Fruit fly (Drosophila melanogaster) whole organism, embryonic: Measurements from ENCODE around the gene CG5516.

Source experiments
- ATbp ChIP-seq: fragments of 200-800 bp; sonication (Bioruptor generic); optimal IDR thresholded peaks from 2 replicates; lab custom pipeline; 2017; ENCODE audit warnings: missing biosample characterization, mild to moderate bottlenecking, missing genetic modification characterization, missing genetic modification reagents
- Aef1 ChIP-seq: fragments of 200-800 bp; sonication (Bioruptor generic); IDR thresholded peaks from 3 replicates; pipeline ENCODE4 v1.3.6; 2022; ENCODE audit warnings: missing biosample characterization, missing genetic modification characterization
- Bteb2 ChIP-seq: fragments of 200-800 bp; sonication (Bioruptor generic); optimal IDR thresholded peaks from 2 replicates; lab custom pipeline; 2016; ENCODE audit warnings: missing biosample characterization, missing genetic modification characterization
- CG10321 ChIP-seq: fragments of 200-800 bp; sonication (Bioruptor generic); IDR thresholded peaks from 2 replicates; pipeline ENCODE4 v1.3.6; 2022; ENCODE audit warnings: missing biosample characterization, missing genetic modification characterization
- CG10565 ChIP-seq: fragments of 200-800 bp; sonication (Bioruptor generic); optimal IDR thresholded peaks from 3 replicates; lab custom pipeline; 2016; ENCODE audit warnings: missing biosample characterization, mild to moderate bottlenecking, missing genetic modification characterization
- CG10959 ChIP-seq: fragments of 200-800 bp; sonication (Bioruptor generic); IDR thresholded peaks from 2 replicates; pipeline ENCODE4 v1.3.6; 2022; ENCODE audit warnings: missing biosample characterization, missing genetic modification characterization
- CG11456 ChIP-seq: fragments of 200-800 bp; sonication (Bioruptor generic); IDR thresholded peaks from 3 replicates; pipeline ENCODE4 v1.3.6; 2022; ENCODE audit warnings: missing biosample characterization, missing genetic modification characterization
- CG12219 ChIP-seq: fragments of 200-800 bp; sonication (Bioruptor generic); optimal IDR thresholded peaks from 3 replicates; lab custom pipeline; 2018; ENCODE audit warnings: missing biosample characterization, mild to moderate bottlenecking, missing genetic modification characterization
- CG15073 ChIP-seq: fragments of 200-800 bp; sonication (Bioruptor generic); optimal IDR thresholded peaks from 2 replicates; lab custom pipeline; 2016; ENCODE audit warnings: missing biosample characterization, missing genetic modification characterization
- CG15479 ChIP-seq: fragments of 200-800 bp; sonication (Bioruptor generic); optimal IDR thresholded peaks from 3 replicates; lab custom pipeline; 2019; ENCODE audit warnings: missing biosample characterization, mild to moderate bottlenecking, missing genetic modification characterization, moderate library complexity
- CG17359 ChIP-seq: fragments of 200-800 bp; sonication (Bioruptor generic); optimal IDR thresholded peaks from 3 replicates; lab custom pipeline; 2018; ENCODE audit warnings: missing biosample characterization, mild to moderate bottlenecking, missing genetic modification characterization, moderate library complexity
- CG32767 ChIP-seq: fragments of 200-800 bp; sonication (Bioruptor generic); IDR thresholded peaks from 2 replicates; pipeline ENCODE4 v1.3.6; 2022; ENCODE audit warnings: missing biosample characterization, missing genetic modification characterization
- CG3281 ChIP-seq: fragments of 200-800 bp; sonication (Bioruptor generic); optimal IDR thresholded peaks from 3 replicates; lab custom pipeline; 2017; ENCODE audit warnings: missing biosample characterization, mild to moderate bottlenecking, missing genetic modification characterization
- CG6175 ChIP-seq: fragments of 200-800 bp; sonication (Bioruptor generic); IDR thresholded peaks from 3 replicates; pipeline ENCODE4 v1.3.6; 2022; ENCODE audit warnings: missing biosample characterization, missing genetic modification characterization
- CG6272 ChIP-seq: fragments of 200-800 bp; sonication (Bioruptor generic); IDR thresholded peaks from 2 replicates; pipeline ENCODE4 v1.3.6; 2022; ENCODE audit warnings: missing biosample characterization, missing genetic modification characterization
- CG6791 ChIP-seq: fragments of 200-800 bp; sonication (Bioruptor generic); IDR thresholded peaks from 3 replicates; pipeline ENCODE4 v1.3.6; 2022; ENCODE audit warnings: missing biosample characterization, missing genetic modification characterization; ENCODE audit not compliant: partially characterized antibody
- CG6813 ChIP-seq: fragments of 200-800 bp; sonication (Bioruptor generic); optimal IDR thresholded peaks from 2 replicates; lab custom pipeline; 2017; ENCODE audit warnings: missing biosample characterization, missing genetic modification characterization, mild to moderate bottlenecking, moderate library complexity, missing genetic modification reagents
- CG8089 ChIP-seq: fragments of 200-800 bp; sonication (Bioruptor generic); optimal IDR thresholded peaks from 3 replicates; lab custom pipeline; 2016; ENCODE audit warnings: missing biosample characterization, missing genetic modification characterization
- CG8290 ChIP-seq, 3 experiments: fragments of 200-800 bp; sonication (Bioruptor generic); optimal IDR thresholded peaks; 2 replicates each; lab custom pipeline; 2016 to 2019; ENCODE audit warnings: missing biosample characterization in 3 of 3, missing genetic modification characterization in 3 of 3, mild to moderate bottlenecking in 2 of 3, moderate library complexity in 1 of 3
- CG9437 ChIP-seq: fragments of 200-800 bp; sonication (Bioruptor generic); optimal IDR thresholded peaks from 2 replicates; lab custom pipeline; 2018; ENCODE audit warnings: missing biosample characterization, mild to moderate bottlenecking, missing genetic modification characterization
- CG9817 ChIP-seq: fragments of 200-800 bp; sonication (Bioruptor generic); optimal IDR thresholded peaks from 2 replicates; lab custom pipeline; 2018; ENCODE audit warnings: missing biosample characterization, mild to moderate bottlenecking, missing genetic modification characterization, moderate library complexity
- CkIIα-i1 ChIP-seq: fragments of 200-800 bp; sonication (Bioruptor generic); IDR thresholded peaks from 2 replicates; pipeline ENCODE4 v1.3.6; 2022; ENCODE audit warnings: missing biosample characterization, missing genetic modification characterization
- CrebB ChIP-seq: fragments of 200-800 bp; sonication (Bioruptor generic); optimal IDR thresholded peaks from 3 replicates; lab custom pipeline; 2018; ENCODE audit warnings: missing biosample characterization, mild to moderate bottlenecking, missing genetic modification characterization
- Gug ChIP-seq: fragments of 200-800 bp; sonication (Bioruptor generic); IDR thresholded peaks from 4 replicates; pipeline ENCODE4 v1.3.6; 2022; ENCODE audit warnings: missing biosample characterization, missing genetic modification characterization
- H15 ChIP-seq: fragments of 200-800 bp; sonication (Bioruptor generic); IDR thresholded peaks from 3 replicates; pipeline ENCODE4 v1.3.6; 2022; ENCODE audit warnings: missing biosample characterization, missing genetic modification characterization
- H2.0 ChIP-seq: fragments of 200-800 bp; sonication (Bioruptor generic); IDR thresholded peaks from 2 replicates; pipeline ENCODE4 v1.3.6; 2022; ENCODE audit warnings: missing biosample characterization, missing genetic modification characterization
- NfI ChIP-seq: fragments of 200-800 bp; sonication (Bioruptor generic); optimal IDR thresholded peaks from 3 replicates; lab custom pipeline; 2018; ENCODE audit warnings: missing biosample characterization, mild to moderate bottlenecking, missing genetic modification characterization, moderate library complexity
- Pdp1 ChIP-seq, 2 experiments: fragments of 200-800 bp; sonication (Bioruptor generic); optimal IDR thresholded peaks; 3 replicates each; lab custom pipeline; 2016; ENCODE audit warnings: missing biosample characterization in 2 of 2, missing genetic modification characterization in 2 of 2, mild to moderate bottlenecking in 1 of 2, moderate library complexity in 1 of 2
- Rx ChIP-seq: fragments of 200-800 bp; sonication (Bioruptor generic); IDR thresholded peaks from 2 replicates; pipeline ENCODE4 v1.3.6; 2022; ENCODE audit warnings: missing biosample characterization, missing genetic modification characterization
- Tbp ChIP-seq: fragments of >200 bp; optimal IDR thresholded peaks from 2 replicates; lab custom pipeline; 2018; ENCODE audit warnings: missing biosample characterization, missing genetic modification characterization
- Usf ChIP-seq: fragments of 200-800 bp; sonication (Bioruptor generic); optimal IDR thresholded peaks from 2 replicates; lab custom pipeline; 2017; ENCODE audit warnings: missing genotype, missing biosample characterization, missing genetic modification characterization
- ab ChIP-seq: fragments of 200-800 bp; sonication (Bioruptor generic); optimal IDR thresholded peaks from 2 replicates; lab custom pipeline; 2016; ENCODE audit warnings: missing biosample characterization, missing genetic modification characterization
- az2 ChIP-seq: fragments of 200-800 bp; sonication (Bioruptor generic); optimal IDR thresholded peaks from 3 replicates; lab custom pipeline; 2016; ENCODE audit warnings: missing biosample characterization, missing genetic modification characterization
- bsh ChIP-seq, 2 experiments: fragments of 200-800 bp; sonication (Bioruptor generic); optimal IDR thresholded peaks; 2 replicates each; lab custom pipeline; 2017 to 2018; ENCODE audit warnings: mild to moderate bottlenecking in 2 of 2, missing biosample characterization in 2 of 2, missing genetic modification characterization in 2 of 2, moderate library complexity in 1 of 2
- btn ChIP-seq: fragments of 200-800 bp; sonication (Bioruptor generic); optimal IDR thresholded peaks from 2 replicates; lab custom pipeline; 2016; ENCODE audit warnings: missing biosample characterization, missing genetic modification characterization
- caup ChIP-seq: fragments of 200-800 bp; sonication (Bioruptor generic); optimal IDR thresholded peaks from 3 replicates; lab custom pipeline; 2017; ENCODE audit warnings: missing biosample characterization, mild to moderate bottlenecking, missing genetic modification characterization, moderate library complexity; ENCODE audit not compliant: severe bottlenecking
- crp ChIP-seq, 2 experiments: fragments of 200-800 bp; sonication (Bioruptor generic); optimal IDR thresholded peaks; 2 replicates in 1 of 2; 3 replicates in 1 of 2; lab custom pipeline; 2017; ENCODE audit warnings: missing biosample characterization in 2 of 2, missing genetic modification characterization in 2 of 2, mild to moderate bottlenecking in 1 of 2, moderate library complexity in 1 of 2
- cwo ChIP-seq: fragments of 200-800 bp; sonication (Bioruptor generic); optimal IDR thresholded peaks from 3 replicates; lab custom pipeline; 2017; ENCODE audit warnings: missing biosample characterization, missing genetic modification characterization, mild to moderate bottlenecking, moderate library complexity, missing genetic modification reagents
- dimm ChIP-seq: fragments of 200-800 bp; sonication (Bioruptor generic); IDR thresholded peaks from 2 replicates; pipeline ENCODE4 v1.3.6; 2022; ENCODE audit warnings: missing biosample characterization, missing genetic modification characterization
- dmrt11E ChIP-seq: fragments of 200-800 bp; sonication (Bioruptor generic); optimal IDR thresholded peaks from 3 replicates; lab custom pipeline; 2018; ENCODE audit warnings: missing biosample characterization, mild to moderate bottlenecking, missing genetic modification characterization, moderate library complexity
- fu2 ChIP-seq: fragments of 200-800 bp; sonication (Bioruptor generic); optimal IDR thresholded peaks from 2 replicates; lab custom pipeline; 2016; ENCODE audit warnings: missing biosample characterization, missing genetic modification characterization
- kah ChIP-seq: fragments of 200-800 bp; sonication (Bioruptor generic); optimal IDR thresholded peaks from 2 replicates; lab custom pipeline; 2018; ENCODE audit warnings: missing biosample characterization, mild to moderate bottlenecking, missing genetic modification characterization
- klu ChIP-seq: fragments of 200-800 bp; sonication (Bioruptor generic); IDR thresholded peaks from 2 replicates; pipeline ENCODE4 v1.3.6; 2022; ENCODE audit warnings: missing biosample characterization, missing genetic modification characterization
- sens-2 ChIP-seq: fragments of 200-800 bp; sonication (Bioruptor generic); IDR thresholded peaks from 2 replicates; pipeline ENCODE4 v1.3.6; 2022; ENCODE audit warnings: missing biosample characterization, missing genetic modification characterization
- shn ChIP-seq: fragments of 200-800 bp; sonication (Bioruptor generic); optimal IDR thresholded peaks from 3 replicates; lab custom pipeline; 2016; ENCODE audit warnings: missing biosample characterization, missing genetic modification characterization
- stwl ChIP-seq: fragments of 200-800 bp; sonication (Bioruptor generic); optimal IDR thresholded peaks from 3 replicates; lab custom pipeline; 2018; ENCODE audit warnings: missing biosample characterization, mild to moderate bottlenecking, missing genetic modification characterization, moderate library complexity
- trem ChIP-seq: fragments of 200-800 bp; optimal IDR thresholded peaks from 3 replicates; lab custom pipeline; 2019; ENCODE audit warnings: missing biosample characterization, mild to moderate bottlenecking, missing genetic modification characterization, moderate library complexity
- unc-4 ChIP-seq: fragments of 200-800 bp; sonication (Bioruptor generic); IDR thresholded peaks from 2 replicates; pipeline ENCODE4 v1.3.6; 2022; ENCODE audit warnings: missing biosample characterization, missing genetic modification characterization; ENCODE audit not compliant: partially characterized antibody
- zfh2 ChIP-seq: fragments of 200-800 bp; sonication (Bioruptor generic); optimal IDR thresholded peaks from 2 replicates; lab custom pipeline; 2016; ENCODE audit warnings: missing biosample characterization, missing genetic modification characterization

CG5516 gene

dm6 chr3R:15984483-15985118 is 20.9 kb downstream of the CG5516 start (continued):
- TF ChIP-seq dmrt11E (peak; percentile 79), dimm (GFP tag; lab: Robert Waterston, UW) (no peak), CG3281 (GFP tag; lab: Kevin White, UChicago) (peak; percentile 24), CG8290 (GFP tag; optimal IDR thresholded peaks at IDR 0.05; lab: Kevin White, UChicago) (no peak), CG8290 (tag; optimal IDR thresholded peaks at IDR 0.05; lab: Kevin White, UChicago) (peak in 1 of 2 experiments; percentile 19), caup (GFP tag; lab: Kevin White, UChicago) (no peak), CG11456 (GFP tag; lab: Robert Waterston, UW) (no peak), Rx (GFP tag; lab: Robert Waterston, UW) (no peak), crp (GFP tag; optimal IDR thresholded peaks at IDR 0.05; lab: Kevin White, UChicago) (no peak), CG10959 (GFP tag; lab: Robert Waterston, UW) (0 out of 2 replicates have a peak, but pooled peaks have one; percentile 31), CG9437 (GFP tag; lab: Kevin White, UChicago) (no peak), CG6272 (GFP tag; lab: Robert Waterston, UW) (no peak), CG17359 (tag; lab: Kevin White, UChicago) (peak; percentile 52), CG10565 (GFP tag; lab: Kevin White, UChicago) (no peak), shn (GFP tag; lab: Kevin White, UChicago) (no peak), CrebB (tag; lab: Kevin White, UChicago) (no peak), az2 (GFP tag; lab: Kevin White, UChicago) (peak; percentile 28), cwo (GFP tag; lab: Kevin White, UChicago) (peak; percentile 37), CG15479 (GFP tag; lab: Kevin White, UChicago) (peak; percentile 89), CG6175 (GFP tag; lab: Robert Waterston, UW) (no peak), CG10321 (GFP tag; lab: Robert Waterston, UW) (no peak), unc-4 (GFP tag; lab: Robert Waterston, UW) (no peak), CG6791 (no peak), Pdp1 (GFP tag; optimal IDR thresholded peaks at IDR 0.05; lab: Kevin White, UChicago) (no peak), Tbp (no peak), Bteb2 (GFP tag; lab: Kevin White, UChicago) (no peak), H2.0 (0 out of 2 replicates have a peak, but pooled peaks have one; percentile 25), btn (GFP tag; lab: Kevin White, UChicago) (no peak), ATbp (no peak), Usf (no peak), zfh2 (GFP tag; lab: Kevin White, UChicago) (no peak), Gug (GFP tag; lab: Robert Waterston, UW) (no peak), stwl (no peak), CG12219 (peak; percentile 48), CG8089 (GFP tag; lab: Kevin White, UChicago) (no peak), Aef1 (GFP tag; lab: Robert Waterston, UW) (no peak), CG9817 (no peak), CkIIα-i1 (GFP tag; lab: Robert Waterston, UW) (no peak), NfI (GFP tag; lab: Kevin White, UChicago) (no peak), trem (tag; lab: Kevin White, UChicago) (peak; percentile 39), CG15073 (no peak), CG6813 (no peak), bsh (GFP tag; optimal IDR thresholded peaks at IDR 0.05; lab: Kevin White, UChicago) (peak; percentile 60 to 74), sens-2 (GFP tag; lab: Robert Waterston, UW) (no peak), CG32767 (GFP tag; lab: Robert Waterston, UW) (no peak), klu (GFP tag; lab: Robert Waterston, UW) (no peak), H15 (0 out of 3 replicates have a peak, but pooled peaks have one; percentile 17), fu2 (no peak), kah (no peak), ab (no peak)
